Worm (Caenorhabditis elegans) whole organism, L2 larva: ENCODE results near the gene mct-6.

ENCODE experiments used
- C34F6.9 ChIP-seq: fragments of 150-350 bp; optimal IDR thresholded peaks from 2 replicates; lab custom pipeline; 2014; ENCODE audit warnings: missing biosample characterization, missing genetic modification characterization
- F13H6.1 ChIP-seq: sonication (generic microtip); optimal IDR thresholded peaks from 2 replicates; lab custom pipeline; 2016; ENCODE audit warnings: missing genetic modification characterization, missing compliant biosample characterization
- R02D3.7 ChIP-seq: fragments of 150-350 bp; optimal IDR thresholded peaks from 2 replicates; lab custom pipeline; 2014; ENCODE audit warnings: missing biosample characterization, missing genetic modification characterization
- Y55F3AM.14 ChIP-seq: fragments of 200-800 bp; sonication (Bioruptor generic); optimal IDR thresholded peaks from 2 replicates; lab custom pipeline; 2018; ENCODE audit warnings: mild to moderate bottlenecking, missing genetic modification characterization, missing compliant biosample characterization
- ZK546.5 ChIP-seq: sonication (generic microtip); optimal IDR thresholded peaks from 2 replicates; lab custom pipeline; 2017; ENCODE audit warnings: missing biosample characterization, missing genetic modification characterization
- alr-1 ChIP-seq: fragments of 150-350 bp; optimal IDR thresholded peaks from 2 replicates; lab custom pipeline; 2014; ENCODE audit warnings: missing biosample characterization, missing genetic modification characterization
- aly-2 ChIP-seq: fragments of 150-350 bp; optimal IDR thresholded peaks from 2 replicates; lab custom pipeline; 2014; ENCODE audit warnings: missing biosample characterization, missing genetic modification characterization
- ama-1 ChIP-seq: fragments of 150-350 bp; optimal IDR thresholded peaks from 2 replicates; lab custom pipeline; 2018; ENCODE audit warnings: inconsistent platforms
- blmp-1 ChIP-seq: sonication (generic microtip); optimal IDR thresholded peaks from 2 replicates; lab custom pipeline; 2017; ENCODE audit warnings: missing genetic modification characterization, mild to moderate bottlenecking, missing compliant biosample characterization, antibody characterized with exemption, moderate library complexity; ENCODE audit not compliant: insufficient read depth
- ceh-82 ChIP-seq: fragments of 150-350 bp; optimal IDR thresholded peaks from 2 replicates; lab custom pipeline; 2014; ENCODE audit warnings: missing biosample characterization, missing genetic modification characterization
- crh-2 ChIP-seq: sonication (generic microtip); optimal IDR thresholded peaks from 2 replicates; lab custom pipeline; 2017; ENCODE audit warnings: missing biosample characterization, missing genetic modification characterization
- dmd-4 ChIP-seq: sonication (generic microtip); optimal IDR thresholded peaks from 2 replicates; lab custom pipeline; 2017; ENCODE audit warnings: missing biosample characterization, missing genetic modification characterization
- elt-1 ChIP-seq: fragments of 150-350 bp; optimal IDR thresholded peaks from 2 replicates; lab custom pipeline; 2014; ENCODE audit warnings: missing biosample characterization, missing genetic modification characterization
- elt-3 ChIP-seq: sonication (generic microtip); optimal IDR thresholded peaks from 2 replicates; lab custom pipeline; 2017; ENCODE audit warnings: missing biosample characterization, missing genetic modification characterization
- fos-1 ChIP-seq: fragments of 150-350 bp; optimal IDR thresholded peaks from 2 replicates; lab custom pipeline; 2014; ENCODE audit warnings: missing biosample characterization, missing genetic modification characterization
- gmeb-1 ChIP-seq: fragments of 150-350 bp; optimal IDR thresholded peaks from 2 replicates; lab custom pipeline; 2014; ENCODE audit warnings: missing biosample characterization, missing genetic modification characterization
- lin-11 ChIP-seq: fragments of 150-350 bp; sonication (generic microtip); optimal IDR thresholded peaks from 2 replicates; lab custom pipeline; 2014; ENCODE audit warnings: missing biosample characterization, missing genetic modification characterization, inconsistent platforms, mixed read lengths
- lin-13 ChIP-seq: fragments of 150-350 bp; optimal IDR thresholded peaks from 2 replicates; lab custom pipeline; 2014; ENCODE audit warnings: missing biosample characterization, missing genetic modification reagents, missing genetic modification characterization
- lin-39 ChIP-seq: fragments of 150-350 bp; optimal IDR thresholded peaks from 2 replicates; lab custom pipeline; 2014; ENCODE audit warnings: missing biosample characterization, missing genetic modification reagents, missing genetic modification characterization
- lsy-2 ChIP-seq, 2 experiments: fragments of 150-350 bp in 1 of 2; sonication (generic microtip) in 1 of 2; optimal IDR thresholded peaks; 2 replicates each; lab custom pipeline; 2014 to 2017; ENCODE audit warnings: missing biosample characterization in 2 of 2, missing genetic modification characterization in 2 of 2
- mab-5 ChIP-seq: fragments of 150-350 bp; optimal IDR thresholded peaks from 2 replicates; lab custom pipeline; 2014; ENCODE audit warnings: missing biosample characterization, missing genetic modification characterization
- mbf-1 ChIP-seq: sonication (generic microtip); optimal IDR thresholded peaks from 2 replicates; lab custom pipeline; 2017; ENCODE audit warnings: missing biosample characterization, missing genetic modification characterization
- mdl-1 ChIP-seq, 2 experiments: fragments of 150-350 bp in 1 of 2; sonication (generic microtip) in 1 of 2; optimal IDR thresholded peaks; 2 replicates each; lab custom pipeline; 2017; ENCODE audit warnings: missing biosample characterization in 2 of 2, missing genetic modification characterization in 2 of 2
- nhr-10 ChIP-seq: sonication (generic microtip); optimal IDR thresholded peaks from 2 replicates; lab custom pipeline; 2017; ENCODE audit warnings: missing biosample characterization, missing genetic modification characterization
- nhr-11 ChIP-seq: fragments of 150-350 bp; optimal IDR thresholded peaks from 2 replicates; lab custom pipeline; 2014; ENCODE audit warnings: missing biosample characterization, missing genetic modification characterization
- nhr-12 ChIP-seq: fragments of 150-350 bp; optimal IDR thresholded peaks from 2 replicates; lab custom pipeline; 2014; ENCODE audit warnings: missing biosample characterization, missing genetic modification characterization
- nhr-129 ChIP-seq: fragments of 150-350 bp; optimal IDR thresholded peaks from 2 replicates; lab custom pipeline; 2014; ENCODE audit warnings: missing biosample characterization, missing genetic modification characterization
- nhr-21 ChIP-seq: fragments of 150-350 bp; optimal IDR thresholded peaks from 2 replicates; lab custom pipeline; 2014; ENCODE audit warnings: missing biosample characterization, missing genetic modification characterization
- nhr-23 ChIP-seq: fragments of 150-350 bp; optimal IDR thresholded peaks from 2 replicates; lab custom pipeline; 2014; ENCODE audit warnings: missing biosample characterization, missing genetic modification reagents, missing genetic modification characterization
- nhr-237 ChIP-seq: fragments of 150-350 bp; optimal IDR thresholded peaks from 2 replicates; lab custom pipeline; 2014; ENCODE audit warnings: missing biosample characterization, missing genetic modification characterization
- nhr-25 ChIP-seq: fragments of 150-350 bp; sonication (generic microtip); optimal IDR thresholded peaks from 3 replicates; lab custom pipeline; 2014; ENCODE audit warnings: missing biosample characterization, missing genetic modification characterization
- nhr-6 ChIP-seq: fragments of 150-350 bp; optimal IDR thresholded peaks from 2 replicates; lab custom pipeline; 2014; ENCODE audit warnings: missing biosample characterization, missing genetic modification characterization
- nhr-77 ChIP-seq: fragments of 150-350 bp; optimal IDR thresholded peaks from 2 replicates; lab custom pipeline; 2014; ENCODE audit warnings: missing biosample characterization, missing genetic modification characterization
- peb-1 ChIP-seq: fragments of 150-350 bp; optimal IDR thresholded peaks from 2 replicates; lab custom pipeline; 2014; ENCODE audit warnings: missing biosample characterization, missing genetic modification characterization
- sem-4 ChIP-seq: fragments of 150-350 bp; optimal IDR thresholded peaks from 2 replicates; lab custom pipeline; 2014; ENCODE audit warnings: missing biosample characterization, missing genetic modification reagents, missing genetic modification characterization
- skn-1 ChIP-seq: sonication (generic microtip); optimal IDR thresholded peaks from 2 replicates; lab custom pipeline; 2017; ENCODE audit warnings: missing biosample characterization, missing genetic modification characterization
- sma-3 ChIP-seq: sonication (generic microtip); optimal IDR thresholded peaks from 2 replicates; lab custom pipeline; 2016; ENCODE audit warnings: missing genetic modification reagents, missing genetic modification characterization, missing compliant biosample characterization
- sma-9 ChIP-seq, 2 experiments: fragments of 150-350 bp in 1 of 2; sonication (generic microtip) in 1 of 2; optimal IDR thresholded peaks; 2 replicates each; lab custom pipeline; 2014 to 2016; ENCODE audit warnings: missing genetic modification characterization in 2 of 2, mild to moderate bottlenecking in 1 of 2, missing biosample characterization in 1 of 2, missing compliant biosample characterization in 1 of 2, missing genetic modification reagents in 1 of 2, moderate library complexity in 1 of 2
- snpc-4 ChIP-seq: fragments of 150-350 bp; optimal IDR thresholded peaks from 2 replicates; lab custom pipeline; 2014; ENCODE audit warnings: missing biosample characterization, missing genetic modification characterization
- unc-39 ChIP-seq: fragments of 150-350 bp; optimal IDR thresholded peaks from 2 replicates; lab custom pipeline; 2014; ENCODE audit warnings: missing biosample characterization, missing genetic modification characterization
- unc-55 ChIP-seq: fragments of 150-350 bp; sonication (generic microtip); optimal IDR thresholded peaks from 3 replicates; lab custom pipeline; 2014; ENCODE audit warnings: missing biosample characterization, missing genetic modification reagents, missing genetic modification characterization
- unc-62 ChIP-seq: fragments of 150-350 bp; optimal IDR thresholded peaks from 2 replicates; lab custom pipeline; 2014; ENCODE audit warnings: missing biosample characterization, missing genetic modification reagents, missing genetic modification characterization
- zag-1 ChIP-seq: fragments of 150-350 bp; optimal IDR thresholded peaks from 2 replicates; lab custom pipeline; 2014; ENCODE audit warnings: missing biosample characterization, missing genetic modification characterization
- ztf-1 ChIP-seq: fragments of 200-800 bp; sonication (Bioruptor generic); conservative IDR thresholded peaks from 2 replicates; pipeline ENCODE4 v1.3.6; 2022; ENCODE audit warnings: missing genetic modification characterization, missing compliant biosample characterization
- ztf-11 ChIP-seq: sonication (generic microtip); optimal IDR thresholded peaks from 2 replicates; lab custom pipeline; 2017; ENCODE audit warnings: missing biosample characterization, missing genetic modification characterization
- ztf-4 ChIP-seq: fragments of 150-350 bp; optimal IDR thresholded peaks from 2 replicates; lab custom pipeline; 2014; ENCODE audit warnings: missing biosample characterization, missing genetic modification characterization

mct-6 gene

DNA sequence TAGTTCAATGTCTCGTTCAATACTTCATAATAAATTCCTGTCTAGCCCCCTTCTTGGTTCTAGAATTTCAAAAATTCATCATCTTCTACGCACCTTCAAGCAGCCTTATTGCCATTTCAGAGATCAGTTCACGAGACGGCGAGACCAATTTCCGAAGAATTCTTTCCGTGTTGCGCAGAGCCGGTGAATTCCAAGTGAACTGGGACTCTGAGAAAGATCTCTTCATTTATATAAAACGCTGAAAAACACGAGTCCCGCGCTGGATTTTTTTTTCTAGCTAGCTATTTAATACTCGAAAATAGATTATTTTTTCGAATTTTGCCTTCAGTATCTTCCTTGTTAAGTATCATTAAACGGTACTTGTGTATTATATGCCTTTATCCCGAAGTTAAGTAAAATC lies 39.1 kb downstream of the mct-6 start:
- TF ChIP-seq ztf-1 (GFP tag; lab: Robert Waterston, UW) (no peak), sma-9 (GFP tag; optimal IDR thresholded peaks at IDR 0.05; lab: Kevin White, UChicago) (no peak), sma-9 (tag; optimal IDR thresholded peaks at IDR 0.05; lab: Kevin White, UChicago) (no peak), lin-39 (tag; lab: Kevin White, UChicago) (no peak), unc-39 (tag; lab: Kevin White, UChicago) (no peak), fos-1 (no peak), mab-5 (tag; lab: Kevin White, UChicago) (no peak), zag-1 (tag; lab: Kevin White, UChicago) (no peak), R02D3.7 (tag; lab: Kevin White, UChicago) (no peak), ceh-82 (no peak)
- TF ChIP-seq, all 48 proteins: peak for 0

DNA sequence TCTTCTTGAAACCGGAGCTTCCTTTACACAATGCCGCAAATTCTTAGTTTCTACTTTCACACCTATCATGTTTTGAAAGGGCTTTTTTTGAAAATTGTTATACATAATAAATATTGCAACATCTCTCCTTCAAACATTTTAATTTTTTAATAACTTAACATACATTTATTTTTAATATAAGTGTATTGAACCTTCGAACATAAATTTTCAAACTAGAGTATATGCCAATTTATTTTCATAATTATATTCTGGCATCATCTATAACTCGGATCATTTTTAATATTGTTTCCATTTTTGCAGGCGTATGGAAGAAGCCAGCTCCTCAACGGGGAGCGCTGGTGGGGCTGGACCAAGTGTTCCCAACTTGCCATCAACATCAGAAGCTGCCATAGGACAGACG lies 41.0 kb downstream of the mct-6 start, which contains the start of gene hda-4:
hda-4 (plus strand) TSS at position 301 of the 400 bp plus-strand sequence.
- TF ChIP-seq zag-1 (tag; lab: Kevin White, UChicago), result no peak
- no peak for TF ChIP-seq mab-5 (tag; lab: Kevin White, UChicago)
- no peak for TF ChIP-seq lsy-2 (tag; optimal IDR thresholded peaks at IDR 0.05; lab: Kevin White, UChicago)
- no peak for TF ChIP-seq ama-1 (lab: Kevin White, UChicago)
- TF ChIP-seq nhr-77 (tag; lab: Kevin White, UChicago), result no peak
- no peak for TF ChIP-seq lin-13 (GFP tag; lab: Kevin White, UChicago)
- no peak for TF ChIP-seq nhr-25 (tag; lab: Kevin White, UChicago)
- no peak for TF ChIP-seq F13H6.1 (tag; lab: Kevin White, UChicago)
- no peak for TF ChIP-seq ztf-4 (tag; lab: Kevin White, UChicago)
- TF ChIP-seq nhr-23 (tag; lab: Kevin White, UChicago), result no peak
- TF ChIP-seq ztf-1 (GFP tag; lab: Robert Waterston, UW), result no peak
- TF ChIP-seq elt-3 (tag; lab: Kevin White, UChicago), result no peak

DNA sequence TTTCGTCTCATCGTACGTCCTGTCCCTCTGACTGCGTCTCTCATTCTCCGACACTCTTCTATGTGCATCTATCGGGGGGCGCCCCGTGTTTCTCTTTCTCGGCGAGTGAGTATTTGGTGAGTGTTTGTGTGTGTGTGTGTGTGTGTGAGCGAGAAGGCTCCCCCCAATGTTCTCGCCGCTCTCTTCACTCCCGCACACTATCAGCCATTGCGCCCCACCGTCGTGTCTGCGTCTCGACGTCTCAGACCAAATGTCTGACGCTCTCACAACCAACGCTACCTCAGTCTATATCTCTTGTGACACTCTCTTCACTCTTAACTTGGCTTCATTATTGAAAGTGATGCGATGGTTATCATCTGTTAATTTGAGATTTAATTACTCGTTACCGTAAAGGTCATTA lies 43.4 kb downstream of the mct-6 start:
- TF ChIP-seq nhr-25 (tag; lab: Kevin White, UChicago) (peak; percentile 91), lin-13 (GFP tag; lab: Kevin White, UChicago) (peak; percentile 87), sma-3 (peak; percentile 94), mdl-1 (tag; optimal IDR thresholded peaks at IDR 0.05; lab: Kevin White, UChicago) (peak; percentile 86 to 92), blmp-1 (tag; lab: Kevin White, UChicago) (peak; percentile 61), ama-1 (lab: Kevin White, UChicago) (no peak), unc-39 (tag; lab: Kevin White, UChicago) (no peak), sem-4 (tag; lab: Kevin White, UChicago) (peak; percentile 94), lin-11 (tag; lab: Kevin White, UChicago) (peak; percentile 92), alr-1 (tag; lab: Kevin White, UChicago) (no peak), unc-55 (GFP tag; lab: Kevin White, UChicago) (peak; percentile 93), lsy-2 (tag; optimal IDR thresholded peaks at IDR 0.05; lab: Kevin White, UChicago) (peak; percentile 53 to 80), nhr-10 (tag; lab: Kevin White, UChicago) (no peak), sma-9 (GFP tag; optimal IDR thresholded peaks at IDR 0.05; lab: Kevin White, UChicago) (peak; percentile 94), sma-9 (tag; optimal IDR thresholded peaks at IDR 0.05; lab: Kevin White, UChicago) (no peak), zag-1 (tag; lab: Kevin White, UChicago) (peak; percentile 89), C34F6.9 (tag; lab: Kevin White, UChicago) (peak; percentile 83), dmd-4 (tag; lab: Kevin White, UChicago) (no peak), nhr-21 (tag; lab: Kevin White, UChicago) (peak; percentile 91), unc-62 (GFP tag; lab: Kevin White, UChicago) (peak; percentile 43), elt-3 (tag; lab: Kevin White, UChicago) (no peak), ztf-1 (GFP tag; lab: Robert Waterston, UW) (no peak), ztf-11 (tag; lab: Kevin White, UChicago) (no peak), lin-39 (tag; lab: Kevin White, UChicago) (no peak), mbf-1 (no peak), fos-1 (peak; percentile 85), nhr-77 (tag; lab: Kevin White, UChicago) (no peak), nhr-129 (tag; lab: Kevin White, UChicago) (peak; percentile 96), F13H6.1 (tag; lab: Kevin White, UChicago) (peak; percentile 98), ceh-82 (no peak), ztf-4 (tag; lab: Kevin White, UChicago) (peak; percentile 71), gmeb-1 (tag; lab: Kevin White, UChicago) (peak; percentile 62), elt-1 (tag; lab: Kevin White, UChicago) (no peak), R02D3.7 (tag; lab: Kevin White, UChicago) (no peak), aly-2 (tag; lab: Kevin White, UChicago) (no peak), nhr-11 (tag; lab: Kevin White, UChicago) (peak; percentile 47), ZK546.5 (no peak), snpc-4 (tag; lab: Kevin White, UChicago) (peak; percentile 75), peb-1 (no peak), skn-1 (tag; lab: Kevin White, UChicago) (no peak), nhr-6 (peak; percentile 47), nhr-23 (tag; lab: Kevin White, UChicago) (no peak), crh-2 (tag; lab: Kevin White, UChicago) (peak; percentile 95), nhr-12 (tag; lab: Kevin White, UChicago) (no peak), Y55F3AM.14 (GFP tag; lab: Kevin White, UChicago) (peak; percentile 87), nhr-237 (tag; lab: Kevin White, UChicago) (peak; percentile 6)
